Worm (Caenorhabditis elegans) whole organism, L2 larva: ENCODE measurements around the gene T05E12.6.

Experiments
- C34F6.9 ChIP-seq: fragments of 150-350 bp; optimal IDR thresholded peaks from 2 replicates; lab custom pipeline; 2014; ENCODE audit warnings: missing biosample characterization, missing genetic modification characterization
- R02D3.7 ChIP-seq: fragments of 150-350 bp; optimal IDR thresholded peaks from 2 replicates; lab custom pipeline; 2014; ENCODE audit warnings: missing biosample characterization, missing genetic modification characterization
- Y55F3AM.14 ChIP-seq: fragments of 200-800 bp; sonication (Bioruptor generic); optimal IDR thresholded peaks from 2 replicates; lab custom pipeline; 2018; ENCODE audit warnings: mild to moderate bottlenecking, missing genetic modification characterization, missing compliant biosample characterization
- ZK546.5 ChIP-seq: sonication (generic microtip); optimal IDR thresholded peaks from 2 replicates; lab custom pipeline; 2017; ENCODE audit warnings: missing biosample characterization, missing genetic modification characterization
- ama-1 ChIP-seq: fragments of 150-350 bp; optimal IDR thresholded peaks from 2 replicates; lab custom pipeline; 2018; ENCODE audit warnings: inconsistent platforms
- ceh-82 ChIP-seq: fragments of 150-350 bp; optimal IDR thresholded peaks from 2 replicates; lab custom pipeline; 2014; ENCODE audit warnings: missing biosample characterization, missing genetic modification characterization
- dmd-4 ChIP-seq: sonication (generic microtip); optimal IDR thresholded peaks from 2 replicates; lab custom pipeline; 2017; ENCODE audit warnings: missing biosample characterization, missing genetic modification characterization
- elt-1 ChIP-seq: fragments of 150-350 bp; optimal IDR thresholded peaks from 2 replicates; lab custom pipeline; 2014; ENCODE audit warnings: missing biosample characterization, missing genetic modification characterization
- elt-3 ChIP-seq: sonication (generic microtip); optimal IDR thresholded peaks from 2 replicates; lab custom pipeline; 2017; ENCODE audit warnings: missing biosample characterization, missing genetic modification characterization
- gmeb-1 ChIP-seq: fragments of 150-350 bp; optimal IDR thresholded peaks from 2 replicates; lab custom pipeline; 2014; ENCODE audit warnings: missing biosample characterization, missing genetic modification characterization
- lin-11 ChIP-seq: fragments of 150-350 bp; sonication (generic microtip); optimal IDR thresholded peaks from 2 replicates; lab custom pipeline; 2014; ENCODE audit warnings: missing biosample characterization, missing genetic modification characterization, inconsistent platforms, mixed read lengths
- lin-13 ChIP-seq: fragments of 150-350 bp; optimal IDR thresholded peaks from 2 replicates; lab custom pipeline; 2014; ENCODE audit warnings: missing biosample characterization, missing genetic modification reagents, missing genetic modification characterization
- lin-39 ChIP-seq: fragments of 150-350 bp; optimal IDR thresholded peaks from 2 replicates; lab custom pipeline; 2014; ENCODE audit warnings: missing biosample characterization, missing genetic modification reagents, missing genetic modification characterization
- mab-5 ChIP-seq: fragments of 150-350 bp; optimal IDR thresholded peaks from 2 replicates; lab custom pipeline; 2014; ENCODE audit warnings: missing biosample characterization, missing genetic modification characterization
- mdl-1 ChIP-seq, 2 experiments: fragments of 150-350 bp in 1 of 2; sonication (generic microtip) in 1 of 2; optimal IDR thresholded peaks; 2 replicates each; lab custom pipeline; 2017; ENCODE audit warnings: missing biosample characterization in 2 of 2, missing genetic modification characterization in 2 of 2
- nhr-10 ChIP-seq: sonication (generic microtip); optimal IDR thresholded peaks from 2 replicates; lab custom pipeline; 2017; ENCODE audit warnings: missing biosample characterization, missing genetic modification characterization
- nhr-12 ChIP-seq: fragments of 150-350 bp; optimal IDR thresholded peaks from 2 replicates; lab custom pipeline; 2014; ENCODE audit warnings: missing biosample characterization, missing genetic modification characterization
- nhr-129 ChIP-seq: fragments of 150-350 bp; optimal IDR thresholded peaks from 2 replicates; lab custom pipeline; 2014; ENCODE audit warnings: missing biosample characterization, missing genetic modification characterization
- nhr-21 ChIP-seq: fragments of 150-350 bp; optimal IDR thresholded peaks from 2 replicates; lab custom pipeline; 2014; ENCODE audit warnings: missing biosample characterization, missing genetic modification characterization
- nhr-23 ChIP-seq: fragments of 150-350 bp; optimal IDR thresholded peaks from 2 replicates; lab custom pipeline; 2014; ENCODE audit warnings: missing biosample characterization, missing genetic modification reagents, missing genetic modification characterization
- nhr-25 ChIP-seq: fragments of 150-350 bp; sonication (generic microtip); optimal IDR thresholded peaks from 3 replicates; lab custom pipeline; 2014; ENCODE audit warnings: missing biosample characterization, missing genetic modification characterization
- nhr-6 ChIP-seq: fragments of 150-350 bp; optimal IDR thresholded peaks from 2 replicates; lab custom pipeline; 2014; ENCODE audit warnings: missing biosample characterization, missing genetic modification characterization
- nhr-77 ChIP-seq: fragments of 150-350 bp; optimal IDR thresholded peaks from 2 replicates; lab custom pipeline; 2014; ENCODE audit warnings: missing biosample characterization, missing genetic modification characterization
- peb-1 ChIP-seq: fragments of 150-350 bp; optimal IDR thresholded peaks from 2 replicates; lab custom pipeline; 2014; ENCODE audit warnings: missing biosample characterization, missing genetic modification characterization
- sem-4 ChIP-seq: fragments of 150-350 bp; optimal IDR thresholded peaks from 2 replicates; lab custom pipeline; 2014; ENCODE audit warnings: missing biosample characterization, missing genetic modification reagents, missing genetic modification characterization
- sma-3 ChIP-seq: sonication (generic microtip); optimal IDR thresholded peaks from 2 replicates; lab custom pipeline; 2016; ENCODE audit warnings: missing genetic modification reagents, missing genetic modification characterization, missing compliant biosample characterization
- sma-9 ChIP-seq, 2 experiments: fragments of 150-350 bp in 1 of 2; sonication (generic microtip) in 1 of 2; optimal IDR thresholded peaks; 2 replicates each; lab custom pipeline; 2014 to 2016; ENCODE audit warnings: missing genetic modification characterization in 2 of 2, mild to moderate bottlenecking in 1 of 2, missing biosample characterization in 1 of 2, missing compliant biosample characterization in 1 of 2, missing genetic modification reagents in 1 of 2, moderate library complexity in 1 of 2
- unc-39 ChIP-seq: fragments of 150-350 bp; optimal IDR thresholded peaks from 2 replicates; lab custom pipeline; 2014; ENCODE audit warnings: missing biosample characterization, missing genetic modification characterization
- unc-62 ChIP-seq: fragments of 150-350 bp; optimal IDR thresholded peaks from 2 replicates; lab custom pipeline; 2014; ENCODE audit warnings: missing biosample characterization, missing genetic modification reagents, missing genetic modification characterization
- zag-1 ChIP-seq: fragments of 150-350 bp; optimal IDR thresholded peaks from 2 replicates; lab custom pipeline; 2014; ENCODE audit warnings: missing biosample characterization, missing genetic modification characterization
- ztf-11 ChIP-seq: sonication (generic microtip); optimal IDR thresholded peaks from 2 replicates; lab custom pipeline; 2017; ENCODE audit warnings: missing biosample characterization, missing genetic modification characterization
- ztf-4 ChIP-seq: fragments of 150-350 bp; optimal IDR thresholded peaks from 2 replicates; lab custom pipeline; 2014; ENCODE audit warnings: missing biosample characterization, missing genetic modification characterization

The T05E12.6 gene

DNA sequence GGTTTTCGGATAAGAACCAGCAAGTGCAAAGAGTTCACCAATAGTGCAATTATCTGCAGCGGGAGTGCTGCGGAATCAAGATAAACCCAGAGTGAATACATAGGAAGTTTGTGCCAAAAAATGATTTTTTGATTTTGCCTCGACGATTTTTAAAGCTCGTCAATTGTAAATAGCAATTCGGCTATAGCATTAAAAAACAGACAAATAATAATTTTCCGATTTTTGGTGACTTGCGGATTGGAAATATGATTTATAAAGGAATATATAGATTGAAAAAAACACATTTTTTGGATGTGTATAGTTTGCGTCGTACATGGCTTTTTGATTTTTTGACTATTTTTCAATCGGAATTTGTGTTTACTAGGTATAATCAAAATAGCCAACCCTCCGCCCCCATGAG is 9.4 kb downstream of the T05E12.6 start, which contains the start of gene srw-20:
TSS of gene srw-20 (minus strand) at position 101 of the 400 bp plus-strand sequence.
- no peak for TF ChIP-seq nhr-25 (tag; lab: Kevin White, UChicago)

DNA sequence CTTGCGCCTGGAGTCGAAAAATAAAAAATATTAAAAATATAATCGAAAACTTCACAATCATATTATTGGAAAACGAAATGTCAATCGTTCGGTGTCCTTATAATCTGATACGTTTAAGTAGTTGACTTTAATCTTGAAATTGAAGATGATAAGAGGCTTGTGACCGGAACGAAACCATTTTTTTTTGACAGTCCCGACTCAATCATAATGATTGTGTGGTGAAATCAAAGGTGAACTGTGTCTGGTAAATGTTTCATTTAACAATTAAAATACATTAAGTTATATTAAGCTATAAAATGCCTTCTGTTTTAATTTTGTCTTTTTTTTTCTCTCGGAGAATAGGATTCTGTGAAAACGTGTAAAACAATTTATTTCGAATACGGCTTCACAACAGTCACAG is 11.4 kb downstream of the T05E12.6 start, which contains the start of gene T05E12.3:
TSS of gene T05E12.3 (minus strand) at position 101 of the 400 bp plus-strand sequence.
- TF ChIP-seq peb-1 (no peak), ztf-4 (tag; lab: Kevin White, UChicago) (no peak), zag-1 (tag; lab: Kevin White, UChicago) (no peak), R02D3.7 (tag; lab: Kevin White, UChicago) (no peak), ZK546.5 (no peak), lin-13 (GFP tag; lab: Kevin White, UChicago) (no peak), dmd-4 (tag; lab: Kevin White, UChicago) (no peak), unc-39 (tag; lab: Kevin White, UChicago) (no peak), nhr-10 (tag; lab: Kevin White, UChicago) (no peak), sem-4 (tag; lab: Kevin White, UChicago) (no peak), nhr-77 (tag; lab: Kevin White, UChicago) (no peak), ceh-82 (tag; lab: Kevin White, UChicago) (no peak), Y55F3AM.14 (GFP tag; lab: Kevin White, UChicago) (no peak), nhr-129 (no peak)
- TF ChIP-seq, all 48 proteins: peak for 0

DNA sequence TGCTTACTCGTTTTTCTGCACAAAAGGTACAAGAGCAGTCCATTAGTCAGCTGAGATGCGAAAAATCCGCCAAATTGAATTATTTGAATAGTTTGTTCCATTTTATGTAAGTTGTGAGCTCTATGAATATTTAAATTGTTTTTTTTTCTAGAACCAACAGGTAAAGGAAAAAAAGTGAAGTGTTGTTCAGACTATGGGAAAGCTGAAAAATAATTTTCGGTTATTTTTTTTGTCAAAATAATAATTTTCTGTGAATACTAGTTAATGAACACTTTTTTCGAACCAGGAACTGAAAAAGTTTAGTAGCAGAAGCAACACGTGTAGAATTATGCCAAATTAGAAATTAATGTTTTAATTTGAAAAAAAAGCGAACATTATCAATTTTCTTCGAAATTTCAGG is 13.3 kb downstream of the T05E12.6 start, which contains the start of gene str-125:
TSS of gene str-125 (minus strand) at position 101 of the 400 bp plus-strand sequence.
- TF ChIP-seq zag-1 (tag; lab: Kevin White, UChicago) (no peak), ama-1 (lab: Kevin White, UChicago) (no peak), ztf-11 (tag; lab: Kevin White, UChicago) (no peak), gmeb-1 (tag; lab: Kevin White, UChicago) (no peak), unc-62 (no peak), dmd-4 (tag; lab: Kevin White, UChicago) (no peak), C34F6.9 (tag; lab: Kevin White, UChicago) (no peak)

DNA sequence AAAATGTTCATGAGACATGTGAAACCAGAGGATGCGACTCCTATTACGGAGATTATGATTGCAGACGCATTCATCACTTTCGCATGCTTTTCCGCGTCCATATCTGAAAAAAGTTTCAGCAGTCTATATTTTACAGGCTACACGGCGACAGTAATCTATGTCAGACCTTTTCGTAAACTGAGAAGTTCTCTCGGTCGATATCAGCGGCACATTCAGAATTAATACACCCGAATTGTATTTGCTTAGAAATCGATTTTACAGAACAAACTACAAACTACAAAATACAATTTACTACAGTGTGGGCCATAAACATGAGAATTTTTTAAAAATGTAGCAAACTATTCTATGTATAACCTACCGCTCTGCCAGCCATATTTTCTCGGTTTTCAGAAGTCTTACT is 17.7 kb downstream of the T05E12.6 start, which contains the start of gene srbc-14:
TSS of gene srbc-14 (minus strand) at position 101 of the 400 bp plus-strand sequence.
- TF ChIP-seq nhr-129 (no peak), elt-3 (no peak), mab-5 (tag; lab: Kevin White, UChicago) (no peak), gmeb-1 (tag; lab: Kevin White, UChicago) (no peak), nhr-10 (tag; lab: Kevin White, UChicago) (no peak), sma-9 (GFP tag; optimal IDR thresholded peaks at IDR 0.05; lab: Kevin White, UChicago) (no peak), sma-9 (tag; optimal IDR thresholded peaks at IDR 0.05; lab: Kevin White, UChicago) (no peak), nhr-6 (tag; lab: Kevin White, UChicago) (no peak), mdl-1 (tag; optimal IDR thresholded peaks at IDR 0.05; lab: Kevin White, UChicago) (no peak), nhr-21 (no peak), ztf-11 (tag; lab: Kevin White, UChicago) (no peak), ceh-82 (tag; lab: Kevin White, UChicago) (no peak), nhr-23 (tag; lab: Kevin White, UChicago) (no peak), unc-39 (tag; lab: Kevin White, UChicago) (no peak), nhr-25 (tag; lab: Kevin White, UChicago) (no peak), elt-1 (tag; lab: Kevin White, UChicago) (no peak), lin-11 (tag; lab: Kevin White, UChicago) (no peak)
- TF ChIP-seq, all 48 proteins: peak for 0

DNA sequence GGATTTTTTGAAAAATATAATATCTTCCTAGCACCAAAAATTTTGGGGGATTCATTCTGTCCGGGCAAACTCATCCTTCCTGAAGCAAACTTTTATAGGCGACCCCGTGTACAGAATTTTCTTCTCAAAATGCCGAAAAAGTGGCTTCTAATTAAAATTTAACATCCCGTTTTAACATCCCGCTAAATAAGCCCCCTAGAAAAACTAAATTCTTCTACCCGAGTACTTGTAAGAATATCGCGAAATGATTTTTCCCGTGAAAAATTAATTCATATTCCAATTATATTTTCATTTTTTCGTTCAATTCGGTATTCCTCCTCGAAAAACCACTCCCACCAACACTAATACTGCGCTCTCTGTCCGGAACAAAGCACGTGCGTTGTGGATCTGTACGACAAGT is 20.4 kb downstream of the T05E12.6 start, which contains the start of gene T05E12.8:
TSS of gene T05E12.8 (plus strand) at position 301 of the 400 bp plus-strand sequence.
- TF ChIP-seq unc-39 (tag; lab: Kevin White, UChicago) (no peak), sem-4 (tag; lab: Kevin White, UChicago) (no peak), elt-1 (tag; lab: Kevin White, UChicago) (no peak), ztf-4 (tag; lab: Kevin White, UChicago) (no peak), ceh-82 (tag; lab: Kevin White, UChicago) (no peak), lin-39 (tag; lab: Kevin White, UChicago) (no peak), mab-5 (tag; lab: Kevin White, UChicago) (no peak), lin-13 (GFP tag; lab: Kevin White, UChicago) (no peak), elt-3 (no peak), nhr-12 (no peak), ZK546.5 (no peak), sma-3 (GFP tag; lab: Kevin White, UChicago) (no peak), gmeb-1 (tag; lab: Kevin White, UChicago) (no peak), R02D3.7 (tag; lab: Kevin White, UChicago) (no peak), ama-1 (lab: Kevin White, UChicago) (no peak), unc-62 (no peak)
